Fruit fly (Drosophila melanogaster) whole organism, pupa: ENCODE data around the gene CG11878.

ENCODE experiments used
- CG13204 ChIP-seq: fragments of 200-800 bp; sonication (Bioruptor generic); optimal IDR thresholded peaks from 2 replicates; lab custom pipeline; 2018; ENCODE audit warnings: missing biosample characterization, mild to moderate bottlenecking, missing genetic modification characterization, moderate library complexity
- CG15710 ChIP-seq: fragments of 200-800 bp; sonication (Bioruptor generic); optimal IDR thresholded peaks from 2 replicates; lab custom pipeline; 2018; ENCODE audit warnings: missing biosample characterization, mild to moderate bottlenecking, missing genetic modification characterization, moderate library complexity
- CG4496 ChIP-seq: fragments of 200-800 bp; sonication (Bioruptor generic); IDR thresholded peaks from 3 replicates; pipeline ENCODE4 v1.3.6; 2022; ENCODE audit warnings: missing biosample characterization, missing genetic modification characterization
- EcR ChIP-seq: fragments of 200-800 bp; sonication (Bioruptor generic); optimal IDR thresholded peaks from 3 replicates; lab custom pipeline; 2019; ENCODE audit warnings: missing biosample characterization, missing genetic modification characterization, mild to moderate bottlenecking, moderate library complexity, missing genetic modification reagents
- Pif1A ChIP-seq: fragments of 200-800 bp; sonication (Bioruptor generic); optimal IDR thresholded peaks from 3 replicates; lab custom pipeline; 2016; ENCODE audit warnings: missing biosample characterization, missing genetic modification characterization
- Pif1B ChIP-seq: fragments of 200-800 bp; sonication (Bioruptor generic); optimal IDR thresholded peaks from 3 replicates; lab custom pipeline; 2016; ENCODE audit warnings: missing biosample characterization, missing genetic modification characterization
- fd96Ca ChIP-seq: fragments of 200-800 bp; sonication (Bioruptor generic); IDR thresholded peaks from 3 replicates; pipeline ENCODE4 v1.3.6; 2022; ENCODE audit warnings: missing biosample characterization, missing genetic modification characterization
- rn ChIP-seq: fragments of 200-800 bp; sonication (Bioruptor generic); IDR thresholded peaks from 2 replicates; pipeline ENCODE4 v1.3.6; 2022; ENCODE audit warnings: missing biosample characterization, missing genetic modification characterization

- TF ChIP-seq CG15710 (tag; lab: Kevin White, UChicago) (no peak), Pif1A (GFP tag; lab: Kevin White, UChicago) (no peak), CG4496 (GFP tag; lab: Robert Waterston, UW) (no peak), fd96Ca (no peak), EcR (GFP tag; lab: Kevin White, UChicago) (no peak), CG13204 (no peak), Pif1B (GFP tag; lab: Kevin White, UChicago) (no peak), rn (GFP tag; lab: Robert Waterston, UW) (no peak)
Observed at dm6 chr3R:25249145-25250141, 24.2 kb upstream of the CG11878 start, which contains the start of gene Nup358.
